Fruit fly (Drosophila melanogaster): ENCODE measurements around the gene CG12320.

CG12320 gene

dm6 chr3R:18298900-18299321 is 46.4 kb upstream of the CG12320 start, which contains the start of gene Dlc90F (continued):
- TF ChIP-seq CG8119 (GFP tag; IDR thresholded peaks at IDR 0.05) (peak; percentile 50; the same call in 2 of the 3 replicates), CG11902 (GFP tag; optimal IDR thresholded peaks at IDR 0.05) (peak; percentile 36), CG8632 (GFP tag; optimal IDR thresholded peaks at IDR 0.05) (peak; percentile 8), spab (GFP tag; optimal IDR thresholded peaks at IDR 0.05) (no peak), CG32006 (GFP tag; optimal IDR thresholded peaks at IDR 0.05) (no peak), Sox14 (GFP tag; optimal IDR thresholded peaks at IDR 0.05) (peak; percentile 77), Met (GFP tag; optimal IDR thresholded peaks at IDR 0.05) (no peak), CG9139 (GFP tag; optimal IDR thresholded peaks at IDR 0.05) (no peak), fd85E (GFP tag; optimal IDR thresholded peaks at IDR 0.05) (no peak), dac (GFP tag; optimal IDR thresholded peaks at IDR 0.05) (no peak), lz (GFP tag; optimal IDR thresholded peaks at IDR 0.05) (peak; percentile 79), CG10669 (GFP tag; optimal IDR thresholded peaks at IDR 0.05) (no peak), Lpt (GFP tag; optimal IDR thresholded peaks at IDR 0.05) (no peak), CG6276 (GFP tag; optimal IDR thresholded peaks at IDR 0.05) (no peak), salr (GFP tag; optimal IDR thresholded peaks at IDR 0.05) (peak in 1 of 2 experiments; percentile 42), CG6808 (GFP tag; optimal IDR thresholded peaks at IDR 0.05) (no peak), Sox102F (GFP tag; optimal IDR thresholded peaks at IDR 0.05) (no peak), Hr38 (GFP tag; optimal IDR thresholded peaks at IDR 0.05) (peak; percentile 17), CG15336 (GFP tag; IDR thresholded peaks at IDR 0.05) (0 out of 2 replicates have a peak, but pooled peaks have one; percentile 24), vri (GFP tag; optimal IDR thresholded peaks at IDR 0.05) (no peak), CG16779 (tag; optimal IDR thresholded peaks at IDR 0.05) (no peak), CG11762 (GFP tag; optimal IDR thresholded peaks at IDR 0.05; ENCODE audit: insufficient read depth) (no peak), CG6163 (GFP tag; IDR thresholded peaks at IDR 0.05) (peak; percentile 81), CG34406 (GFP tag; optimal IDR thresholded peaks at IDR 0.05) (peak; percentile 32), CG7368 (GFP tag; optimal IDR thresholded peaks at IDR 0.05) (peak; percentile 34), Sox15 (GFP tag; optimal IDR thresholded peaks at IDR 0.05) (peak; percentile 64), Ets21C (GFP tag; optimal IDR thresholded peaks at IDR 0.05) (peak; percentile 70), Eip78C (GFP tag) (peak; percentile 78)

dm6 chr3R:18298298-18298899 is 45.9 kb upstream of the CG12320 start:
- peak; percentile 41 for TF ChIP-seq fkh (GFP tag; optimal IDR thresholded peaks at IDR 0.05)
- TF ChIP-seq Hr39 (GFP tag; optimal IDR thresholded peaks at IDR 0.05), result peak; percentile 37
- TF ChIP-seq CG31627 (GFP tag; optimal IDR thresholded peaks at IDR 0.05), result no peak
- no peak for TF ChIP-seq lz (GFP tag; optimal IDR thresholded peaks at IDR 0.05)
- TF ChIP-seq CG4318 (GFP tag; optimal IDR thresholded peaks at IDR 0.05), result no peak
- TF ChIP-seq CG1621 (tag; optimal IDR thresholded peaks at IDR 0.05), result no peak
- TF ChIP-seq Ets21C (GFP tag; optimal IDR thresholded peaks at IDR 0.05), result no peak
- TF ChIP-seq dac (GFP tag; optimal IDR thresholded peaks at IDR 0.05), result no peak
- peak; percentile 17 for TF ChIP-seq topi (GFP tag; optimal IDR thresholded peaks at IDR 0.05)
- peak; percentile 12 for TF ChIP-seq cyc (GFP tag; optimal IDR thresholded peaks at IDR 0.05)
- TF ChIP-seq OdsH (GFP tag; optimal IDR thresholded peaks at IDR 0.05), result peak; percentile 25
- no peak for TF ChIP-seq CG3032 (tag; optimal IDR thresholded peaks at IDR 0.05)
- TF ChIP-seq dsx (GFP tag; optimal IDR thresholded peaks at IDR 0.05; ENCODE audit: poor library complexity, severe bottlenecking), result no peak
- TF ChIP-seq acj6 (GFP tag; optimal IDR thresholded peaks at IDR 0.05), result no peak
- TF ChIP-seq CG34406 (GFP tag; optimal IDR thresholded peaks at IDR 0.05), result peak; percentile 23
- no peak for TF ChIP-seq Met (GFP tag; optimal IDR thresholded peaks at IDR 0.05)
- TF ChIP-seq Sox14 (GFP tag; optimal IDR thresholded peaks at IDR 0.05), result peak; percentile 38
- TF ChIP-seq net (GFP tag; optimal IDR thresholded peaks at IDR 0.05), result peak; percentile 21
- no peak for TF ChIP-seq CG10631 (GFP tag; optimal IDR thresholded peaks at IDR 0.05)
- no peak for TF ChIP-seq CG6854 (GFP tag; optimal IDR thresholded peaks at IDR 0.05)
- TF ChIP-seq Hr4 (GFP tag; optimal IDR thresholded peaks at IDR 0.05), result peak; percentile 12
- no peak for TF ChIP-seq salr (GFP tag; optimal IDR thresholded peaks at IDR 0.05)
- peak; percentile 80 for TF ChIP-seq CG6163 (GFP tag; IDR thresholded peaks at IDR 0.05)
- peak; percentile 20 for TF ChIP-seq CG32006 (GFP tag; optimal IDR thresholded peaks at IDR 0.05)
- no peak for TF ChIP-seq CG6792 (GFP tag; optimal IDR thresholded peaks at IDR 0.05)
- no peak for TF ChIP-seq Eip93F (GFP tag; optimal IDR thresholded peaks at IDR 0.05)
- no peak for TF ChIP-seq CG10669 (GFP tag; optimal IDR thresholded peaks at IDR 0.05)
- TF ChIP-seq CG16779 (tag; optimal IDR thresholded peaks at IDR 0.05), result peak; percentile 28
- no peak for TF ChIP-seq CG7368 (GFP tag; optimal IDR thresholded peaks at IDR 0.05)
- TF ChIP-seq Blimp-1 (GFP tag; optimal IDR thresholded peaks at IDR 0.05), result no peak
- peak; percentile 57 for TF ChIP-seq CG8119 (GFP tag; IDR thresholded peaks at IDR 0.05)
- peak; percentile 46 for TF ChIP-seq CG6276 (GFP tag; optimal IDR thresholded peaks at IDR 0.05)
- peak; percentile 66 for TF ChIP-seq eg (GFP tag; IDR thresholded peaks at IDR 0.05)
- peak; percentile 83 for TF ChIP-seq Eip78C (GFP tag)
- no peak for TF ChIP-seq Sox15 (GFP tag; optimal IDR thresholded peaks at IDR 0.05)
- TF ChIP-seq CG8319 (GFP tag; optimal IDR thresholded peaks at IDR 0.05), result no peak

Measured in whole organism, prepupa.